Worm (Caenorhabditis elegans) whole organism, late embryonic: ENCODE data around the gene irld-23.

Source experiments
- C38D4.7 ChIP-seq: fragments of 200-800 bp; sonication (Bioruptor generic); optimal IDR thresholded peaks from 2 replicates; lab custom pipeline; 2018; ENCODE audit warnings: mild to moderate bottlenecking, missing genetic modification characterization, moderate library complexity, missing compliant biosample characterization
- T23F11.4 ChIP-seq: fragments of 200-800 bp; sonication (Bioruptor generic); optimal IDR thresholded peaks from 2 replicates; lab custom pipeline; 2018; ENCODE audit warnings: mild to moderate bottlenecking, missing genetic modification characterization, missing compliant biosample characterization
- hlh-30 ChIP-seq: sonication (generic microtip); optimal IDR thresholded peaks from 2 replicates; lab custom pipeline; 2017; ENCODE audit warnings: antibody characterized with exemption, missing genetic modification characterization, missing compliant biosample characterization; ENCODE audit not compliant: insufficient read depth
- nfya-1 ChIP-seq: sonication (generic microtip); optimal IDR thresholded peaks from 2 replicates; lab custom pipeline; 2017; ENCODE audit warnings: missing genetic modification characterization, mild to moderate bottlenecking, missing compliant biosample characterization, antibody characterized with exemption, moderate library complexity
- odd-2 ChIP-seq: sonication (generic microtip); optimal IDR thresholded peaks from 2 replicates; lab custom pipeline; 2017; ENCODE audit warnings: antibody characterized with exemption, mild to moderate bottlenecking, missing genetic modification characterization, missing compliant biosample characterization
- pha-2 ChIP-seq: sonication (generic microtip); optimal IDR thresholded peaks from 2 replicates; lab custom pipeline; 2017; ENCODE audit warnings: mild to moderate bottlenecking, missing genetic modification characterization, missing compliant biosample characterization
- pha-4 ChIP-seq: fragments of 150-350 bp; optimal IDR thresholded peaks from 2 replicates; lab custom pipeline; 2018; ENCODE audit warnings: missing biosample characterization, missing genetic modification reagents, missing genetic modification characterization
- pqm-1 ChIP-seq: sonication (generic microtip); optimal IDR thresholded peaks from 2 replicates; lab custom pipeline; 2016; ENCODE audit warnings: missing genetic modification characterization, missing compliant biosample characterization
- pros-1 ChIP-seq: fragments of 150-350 bp; optimal IDR thresholded peaks from 2 replicates; lab custom pipeline; 2014; ENCODE audit warnings: missing biosample characterization, missing genetic modification reagents, missing genetic modification characterization
- unc-86 ChIP-seq: sonication (generic microtip); optimal IDR thresholded peaks from 2 replicates; lab custom pipeline; 2016; ENCODE audit warnings: missing genetic modification characterization, missing compliant biosample characterization
- ztf-16 ChIP-seq: sonication (generic microtip); optimal IDR thresholded peaks from 2 replicates; lab custom pipeline; 2017; ENCODE audit warnings: missing genetic modification characterization, missing compliant biosample characterization

- TF ChIP-seq odd-2 (tag; lab: Kevin White, UChicago) (no peak), hlh-30 (tag; lab: Kevin White, UChicago) (no peak), T23F11.4 (GFP tag; lab: Kevin White, UChicago) (no peak), C38D4.7 (no peak), nfya-1 (no peak), pqm-1 (no peak), pha-4 (tag; lab: Kevin White, UChicago) (no peak), unc-86 (tag; lab: Kevin White, UChicago) (no peak), ztf-16 (no peak), pros-1 (no peak), pha-2 (no peak)
Measured at ce11 chrX:17092416-17092815, 11.9 kb upstream of the irld-23 start, which contains the start of gene sod-3.
